Fruit fly (Drosophila melanogaster) whole organism, embryonic: ENCODE measurements around the gene Pdzd8.

ENCODE experiments used
- Abd-B ChIP-seq: fragments of 200-800 bp; sonication (Bioruptor generic); optimal IDR thresholded peaks from 2 replicates; lab custom pipeline; 2018; ENCODE audit warnings: missing biosample characterization, mild to moderate bottlenecking, missing genetic modification characterization, moderate library complexity
- BEAF-32 ChIP-seq: fragments of 200-800 bp; sonication (Bioruptor generic); optimal IDR thresholded peaks from 3 replicates; lab custom pipeline; 2017; ENCODE audit warnings: missing biosample characterization, missing genetic modification characterization, mild to moderate bottlenecking, moderate library complexity, missing genetic modification reagents
- CG10147 ChIP-seq: fragments of 200-800 bp; sonication (Bioruptor generic); optimal IDR thresholded peaks from 2 replicates; lab custom pipeline; 2019; ENCODE audit warnings: missing biosample characterization, mild to moderate bottlenecking, missing genetic modification characterization, moderate library complexity
- CG10209 ChIP-seq: fragments of 200-800 bp; sonication (Bioruptor generic); optimal IDR thresholded peaks from 3 replicates; lab custom pipeline; 2017; ENCODE audit warnings: missing biosample characterization, mild to moderate bottlenecking, missing genetic modification characterization, missing genetic modification reagents
- CG10565 ChIP-seq: fragments of 200-800 bp; sonication (Bioruptor generic); optimal IDR thresholded peaks from 3 replicates; lab custom pipeline; 2016; ENCODE audit warnings: missing biosample characterization, mild to moderate bottlenecking, missing genetic modification characterization
- CG1233 ChIP-seq: fragments of 200-800 bp; sonication (Bioruptor generic); optimal IDR thresholded peaks from 4 replicates; lab custom pipeline; 2018; ENCODE audit warnings: missing biosample characterization, mild to moderate bottlenecking, missing genetic modification characterization
- CG13123 ChIP-seq: fragments of 200-800 bp; sonication (Bioruptor generic); optimal IDR thresholded peaks from 2 replicates; lab custom pipeline; 2016; ENCODE audit warnings: missing biosample characterization, missing genetic modification characterization
- CG14667 ChIP-seq: fragments of 200-800 bp; sonication (Bioruptor generic); IDR thresholded peaks from 2 replicates; pipeline ENCODE4 v1.3.6; 2022; ENCODE audit warnings: missing biosample characterization, missing genetic modification characterization
- CG17186 ChIP-seq: fragments of 200-800 bp; sonication (Bioruptor generic); optimal IDR thresholded peaks from 3 replicates; lab custom pipeline; 2017; ENCODE audit warnings: missing biosample characterization, missing genetic modification reagents, missing genetic modification characterization
- CG18011 ChIP-seq: fragments of 200-800 bp; sonication (Bioruptor generic); optimal IDR thresholded peaks from 2 replicates; lab custom pipeline; 2017; ENCODE audit warnings: missing biosample characterization, missing genetic modification characterization, mild to moderate bottlenecking, moderate library complexity, missing genotype
- CG18262 ChIP-seq: fragments of 200-800 bp; optimal IDR thresholded peaks from 3 replicates; lab custom pipeline; 2019; ENCODE audit warnings: missing biosample characterization, mild to moderate bottlenecking, missing genetic modification characterization, moderate library complexity
- CG1832 ChIP-seq: fragments of 200-800 bp; sonication (Bioruptor generic); optimal IDR thresholded peaks from 2 replicates; lab custom pipeline; 2017; ENCODE audit warnings: missing biosample characterization, mild to moderate bottlenecking, missing genetic modification characterization, inconsistent platforms
- CG34422 ChIP-seq: fragments of 200-800 bp; sonication (Bioruptor generic); IDR thresholded peaks from 3 replicates; pipeline ENCODE4 v1.3.6; 2022; ENCODE audit warnings: missing biosample characterization, missing genetic modification characterization
- CG6689 ChIP-seq: fragments of 200-800 bp; sonication (Bioruptor generic); IDR thresholded peaks from 2 replicates; pipeline ENCODE4 v1.3.6; 2022; ENCODE audit warnings: missing biosample characterization, missing genetic modification characterization
- CG9876 ChIP-seq: fragments of 200-800 bp; sonication (Bioruptor generic); optimal IDR thresholded peaks from 2 replicates; lab custom pipeline; 2016; ENCODE audit warnings: missing biosample characterization, missing genetic modification characterization
- CG9932 ChIP-seq: fragments of 200-800 bp; sonication (Bioruptor generic); IDR thresholded peaks from 2 replicates; pipeline ENCODE4 v1.3.6; 2022; ENCODE audit warnings: missing biosample characterization, missing genetic modification characterization
- Chrac-16 ChIP-seq: fragments of 200-800 bp; sonication (Bioruptor generic); optimal IDR thresholded peaks from 3 replicates; lab custom pipeline; 2016; ENCODE audit warnings: missing biosample characterization, missing genetic modification characterization
- Dbx ChIP-seq: fragments of 200-800 bp; sonication (Bioruptor generic); IDR thresholded peaks from 3 replicates; pipeline ENCODE4 v1.3.6; 2022; ENCODE audit warnings: missing biosample characterization, missing genetic modification characterization
- Fer2 ChIP-seq: fragments of 200-800 bp; sonication (Bioruptor generic); optimal IDR thresholded peaks from 2 replicates; lab custom pipeline; 2018; ENCODE audit warnings: missing biosample characterization, mild to moderate bottlenecking, missing genetic modification characterization, moderate library complexity
- Hmr ChIP-seq: fragments of 200-800 bp; sonication (Bioruptor generic); optimal IDR thresholded peaks from 3 replicates; lab custom pipeline; 2017; ENCODE audit warnings: mild to moderate bottlenecking, missing biosample characterization, missing genetic modification reagents, missing genetic modification characterization
- Lhr ChIP-seq: fragments of 200-800 bp; sonication (Bioruptor generic); optimal IDR thresholded peaks from 3 replicates; lab custom pipeline; 2017; ENCODE audit warnings: mild to moderate bottlenecking, missing biosample characterization, missing genetic modification reagents, missing genetic modification characterization
- Mes4 ChIP-seq: fragments of 200-800 bp; sonication (Bioruptor generic); optimal IDR thresholded peaks from 2 replicates; lab custom pipeline; 2016; ENCODE audit warnings: missing biosample characterization, missing genetic modification characterization
- Mrtf ChIP-seq: fragments of 200-800 bp; sonication (Bioruptor generic); IDR thresholded peaks from 3 replicates; pipeline ENCODE4 v1.3.6; 2022; ENCODE audit warnings: missing biosample characterization, missing genetic modification characterization
- NC2α ChIP-seq: fragments of 200-800 bp; sonication (Bioruptor generic); optimal IDR thresholded peaks from 2 replicates; lab custom pipeline; 2016; ENCODE audit warnings: missing biosample characterization, missing genetic modification characterization
- NFAT ChIP-seq: fragments of 200-800 bp; sonication (Bioruptor generic); IDR thresholded peaks from 2 replicates; pipeline ENCODE4 v1.3.6; 2022; ENCODE audit warnings: missing biosample characterization, missing genetic modification characterization
- Rfx ChIP-seq: fragments of 200-800 bp; sonication (Bioruptor generic); IDR thresholded peaks from 2 replicates; pipeline ENCODE4 v1.3.6; 2022; ENCODE audit warnings: missing biosample characterization, missing genetic modification characterization
- Rx ChIP-seq: fragments of 200-800 bp; sonication (Bioruptor generic); IDR thresholded peaks from 2 replicates; pipeline ENCODE4 v1.3.6; 2022; ENCODE audit warnings: missing biosample characterization, missing genetic modification characterization
- Sry-δ ChIP-seq: fragments of 200-800 bp; sonication (Bioruptor generic); optimal IDR thresholded peaks from 2 replicates; lab custom pipeline; 2016; ENCODE audit warnings: missing biosample characterization, missing genetic modification characterization
- ato ChIP-seq: fragments of 200-800 bp; sonication (Bioruptor generic); IDR thresholded peaks from 2 replicates; pipeline ENCODE4 v1.3.6; 2022; ENCODE audit warnings: missing biosample characterization, missing genetic modification characterization; ENCODE audit not compliant: partially characterized antibody
- bsh ChIP-seq, 2 experiments: fragments of 200-800 bp; sonication (Bioruptor generic); optimal IDR thresholded peaks; 2 replicates each; lab custom pipeline; 2017 to 2018; ENCODE audit warnings: mild to moderate bottlenecking in 2 of 2, missing biosample characterization in 2 of 2, missing genetic modification characterization in 2 of 2, moderate library complexity in 1 of 2
- chm ChIP-seq: fragments of 200-800 bp; sonication (Bioruptor generic); IDR thresholded peaks from 2 replicates; pipeline ENCODE4 v1.3.6; 2022; ENCODE audit warnings: missing biosample characterization, missing genetic modification characterization
- croc ChIP-seq: fragments of 200-800 bp; sonication (Bioruptor generic); conservative IDR thresholded peaks from 3 replicates; pipeline ENCODE4 v1.3.6; 2022; ENCODE audit warnings: missing biosample characterization, missing genetic modification characterization
- emc ChIP-seq: fragments of 200-800 bp; sonication (Bioruptor generic); optimal IDR thresholded peaks from 2 replicates; lab custom pipeline; 2016; ENCODE audit warnings: missing biosample characterization, missing genetic modification characterization
- ftz-f1 ChIP-seq: fragments of 200-800 bp; sonication (Bioruptor generic); optimal IDR thresholded peaks from 2 replicates; lab custom pipeline; 2016; ENCODE audit warnings: missing biosample characterization, missing genetic modification characterization
- grau ChIP-seq: fragments of 200-800 bp; optimal IDR thresholded peaks from 3 replicates; lab custom pipeline; 2019; ENCODE audit warnings: missing biosample characterization, mild to moderate bottlenecking, missing genetic modification characterization, moderate library complexity
- gt ChIP-seq: fragments of 200-800 bp; sonication (Bioruptor generic); IDR thresholded peaks from 2 replicates; pipeline ENCODE4 v1.3.6; 2022; ENCODE audit warnings: missing biosample characterization, missing genetic modification characterization
- insv ChIP-seq, 2 experiments: fragments of 200-800 bp; sonication (Bioruptor generic); optimal IDR thresholded peaks; 3 replicates each; lab custom pipeline; 2016 to 2018; ENCODE audit warnings: missing biosample characterization in 2 of 2, missing genetic modification characterization in 2 of 2
- klu ChIP-seq: fragments of 200-800 bp; sonication (Bioruptor generic); IDR thresholded peaks from 2 replicates; pipeline ENCODE4 v1.3.6; 2022; ENCODE audit warnings: missing biosample characterization, missing genetic modification characterization
- mirr ChIP-seq: fragments of 200-800 bp; sonication (Bioruptor generic); optimal IDR thresholded peaks from 3 replicates; lab custom pipeline; 2018; ENCODE audit warnings: missing biosample characterization, mild to moderate bottlenecking, missing genetic modification characterization
- oc ChIP-seq: fragments of 200-800 bp; sonication (Bioruptor generic); optimal IDR thresholded peaks from 2 replicates; lab custom pipeline; 2018; ENCODE audit warnings: missing biosample characterization, mild to moderate bottlenecking, missing genetic modification characterization, moderate library complexity
- onecut ChIP-seq: fragments of 200-800 bp; sonication (Bioruptor generic); IDR thresholded peaks from 2 replicates; pipeline ENCODE4 v1.3.6; 2022; ENCODE audit warnings: missing biosample characterization, missing genetic modification characterization
- phol ChIP-seq: fragments of 200-800 bp; sonication (Bioruptor generic); optimal IDR thresholded peaks from 3 replicates; lab custom pipeline; 2018; ENCODE audit warnings: missing biosample characterization, mild to moderate bottlenecking, missing genetic modification characterization, moderate library complexity
- psq ChIP-seq: fragments of 200-800 bp; sonication (Bioruptor generic); optimal IDR thresholded peaks from 2 replicates; lab custom pipeline; 2017; ENCODE audit warnings: missing biosample characterization, missing genetic modification characterization
- salm ChIP-seq: fragments of 200-800 bp; sonication (Bioruptor generic); optimal IDR thresholded peaks from 2 replicates; lab custom pipeline; 2018; ENCODE audit warnings: missing biosample characterization, mild to moderate bottlenecking, missing genetic modification characterization
- sd ChIP-seq: fragments of 200-800 bp; sonication (Bioruptor generic); optimal IDR thresholded peaks from 3 replicates; lab custom pipeline; 2018; ENCODE audit warnings: missing biosample characterization, mild to moderate bottlenecking, missing genetic modification characterization, moderate library complexity
- sima ChIP-seq: fragments of 200-800 bp; sonication (Bioruptor generic); optimal IDR thresholded peaks from 2 replicates; lab custom pipeline; 2016; ENCODE audit warnings: missing biosample characterization, missing genetic modification characterization
- tap ChIP-seq: fragments of 200-800 bp; optimal IDR thresholded peaks from 3 replicates; lab custom pipeline; 2019; ENCODE audit warnings: missing biosample characterization, mild to moderate bottlenecking, missing genetic modification characterization, moderate library complexity
- tup ChIP-seq: fragments of 200-800 bp; sonication (Bioruptor generic); optimal IDR thresholded peaks from 2 replicates; lab custom pipeline; 2016; ENCODE audit warnings: missing biosample characterization, mild to moderate bottlenecking, missing genetic modification characterization, moderate library complexity
- twi ChIP-seq: fragments of 200-800 bp; optimal IDR thresholded peaks from 2 replicates; lab custom pipeline; 2019; ENCODE audit warnings: missing biosample characterization, mild to moderate bottlenecking, missing genetic modification characterization, moderate library complexity
- yki ChIP-seq: fragments of >200 bp; optimal IDR thresholded peaks from 3 replicates; lab custom pipeline; 2018
- zfh1 ChIP-seq: fragments of 200-800 bp; sonication (Bioruptor generic); IDR thresholded peaks from 3 replicates; pipeline ENCODE4 v1.3.6; 2022; ENCODE audit warnings: missing biosample characterization, missing genetic modification characterization
- zfh2 ChIP-seq: fragments of 200-800 bp; sonication (Bioruptor generic); optimal IDR thresholded peaks from 2 replicates; lab custom pipeline; 2016; ENCODE audit warnings: missing biosample characterization, missing genetic modification characterization

Gene Pdzd8

DNA sequence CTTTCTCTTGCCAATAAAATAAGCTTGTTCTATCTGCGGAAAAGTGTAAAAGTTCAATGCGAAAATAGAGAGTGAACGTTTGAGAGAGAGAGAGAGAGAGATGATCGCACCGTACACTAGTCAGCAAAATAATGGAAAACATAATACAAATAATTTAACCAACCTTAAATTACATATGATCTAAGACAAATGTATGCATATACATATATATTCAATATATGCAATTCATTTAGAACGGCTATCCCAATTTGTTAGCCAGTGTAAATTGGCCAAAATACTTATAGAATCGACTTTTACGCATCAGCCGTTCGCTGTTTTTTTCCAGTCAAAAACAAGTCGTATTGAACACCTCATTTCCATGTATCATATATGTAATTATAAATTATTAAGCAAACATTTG lies 5.4 kb downstream of the Pdzd8 start (continued):
- TF ChIP-seq insv (GFP tag; optimal IDR thresholded peaks at IDR 0.05; lab: Kevin White, UChicago) (no peak), Dbx (GFP tag; lab: Robert Waterston, UW) (peak; percentile 56; the same call in 2 of the 3 replicates), Sry-δ (GFP tag; lab: Kevin White, UChicago) (no peak), mirr (GFP tag; lab: Kevin White, UChicago) (no peak), sd (no peak), gt (GFP tag; lab: Robert Waterston, UW) (no peak), zfh1 (GFP tag; lab: Robert Waterston, UW) (peak; percentile 61; the same call in 1 of the 3 replicates), Rx (GFP tag; lab: Robert Waterston, UW) (0 out of 2 replicates have a peak, but pooled peaks have one; percentile 43), salm (no peak), yki (lab: Kevin White, UChicago) (no peak), chm (GFP tag; lab: Robert Waterston, UW) (no peak), CG9876 (GFP tag; lab: Kevin White, UChicago) (no peak), CG13123 (GFP tag; lab: Kevin White, UChicago) (no peak), klu (GFP tag; lab: Robert Waterston, UW) (peak; percentile 38; the same call in 1 of the 2 replicates), CG9932 (GFP tag; lab: Robert Waterston, UW) (peak; percentile 74), CG34422 (GFP tag; lab: Robert Waterston, UW) (peak; percentile 65; the same call in 2 of the 3 replicates), NC2α (GFP tag; lab: Kevin White, UChicago) (no peak), CG10565 (GFP tag; lab: Kevin White, UChicago) (no peak), CG6689 (GFP tag; lab: Robert Waterston, UW) (peak; percentile 76), psq (no peak), NFAT (peak; percentile 86), Fer2 (tag; lab: Kevin White, UChicago) (no peak), tup (GFP tag; lab: Kevin White, UChicago) (no peak), CG10147 (GFP tag; lab: Kevin White, UChicago) (peak; percentile 30), tap (tag; lab: Kevin White, UChicago) (peak; percentile 22), CG17186 (no peak), Chrac-16 (GFP tag; lab: Kevin White, UChicago) (no peak), CG1832 (GFP tag; lab: Kevin White, UChicago) (no peak), oc (tag; lab: Kevin White, UChicago) (no peak), BEAF-32 (GFP tag; lab: Kevin White, UChicago) (no peak), CG10209 (peak; percentile 11), twi (tag; lab: Kevin White, UChicago) (no peak), Mrtf (peak; percentile 75), croc (GFP tag; lab: Robert Waterston, UW) (0 out of 3 replicates have a peak, but pooled peaks have one; percentile 20), onecut (peak; percentile 42; the same call in 1 of the 2 replicates), Rfx (GFP tag; lab: Robert Waterston, UW) (peak; percentile 90), ato (GFP tag; lab: Robert Waterston, UW) (no peak), CG18011 (GFP tag; lab: Kevin White, UChicago) (peak; percentile 10), CG1233 (GFP tag; lab: Kevin White, UChicago) (peak; percentile 13), Lhr (GFP tag; lab: Kevin White, UChicago) (no peak), emc (GFP tag; lab: Kevin White, UChicago) (no peak), CG14667 (GFP tag; lab: Robert Waterston, UW) (peak; percentile 52), phol (tag; lab: Kevin White, UChicago) (peak; percentile 32), sima (no peak), ftz-f1 (GFP tag; lab: Kevin White, UChicago) (no peak), CG18262 (tag; lab: Kevin White, UChicago) (no peak), bsh (GFP tag; optimal IDR thresholded peaks at IDR 0.05; lab: Kevin White, UChicago) (no peak), Mes4 (GFP tag; lab: Kevin White, UChicago) (no peak), Hmr (GFP tag; lab: Kevin White, UChicago) (peak; percentile 42), Abd-B (GFP tag; lab: Kevin White, UChicago) (no peak), zfh2 (GFP tag; lab: Kevin White, UChicago) (peak; percentile 14), grau (tag; lab: Kevin White, UChicago) (no peak)
